Worm (Caenorhabditis elegans) whole organism, late embryonic: Measurements from ENCODE around the gene F35C11.2.

Source experiments
- C08G9.2 ChIP-seq: sonication (generic microtip); optimal IDR thresholded peaks from 2 replicates; lab custom pipeline; 2016; ENCODE audit warnings: mild to moderate bottlenecking, missing genetic modification characterization, moderate library complexity, missing compliant biosample characterization
- F13H6.1 ChIP-seq: sonication (generic microtip); optimal IDR thresholded peaks from 2 replicates; lab custom pipeline; 2016; ENCODE audit warnings: missing genetic modification characterization, missing compliant biosample characterization
- K09A11.1 ChIP-seq: sonication (generic microtip); optimal IDR thresholded peaks from 2 replicates; lab custom pipeline; 2017; ENCODE audit warnings: antibody characterized with exemption, mild to moderate bottlenecking, missing genetic modification characterization, missing compliant biosample characterization; ENCODE audit not compliant: insufficient read depth
- Y22D7AL.16 ChIP-seq: sonication (generic microtip); optimal IDR thresholded peaks from 2 replicates; lab custom pipeline; 2016; ENCODE audit warnings: missing genetic modification characterization, missing compliant biosample characterization
- ceh-14 ChIP-seq: sonication (generic microtip); optimal IDR thresholded peaks from 2 replicates; lab custom pipeline; 2016; ENCODE audit warnings: missing genotype, missing genetic modification characterization, missing compliant biosample characterization
- ceh-18 ChIP-seq: sonication (generic microtip); optimal IDR thresholded peaks from 2 replicates; lab custom pipeline; 2016; ENCODE audit warnings: missing genetic modification characterization, missing compliant biosample characterization
- ceh-2 ChIP-seq: sonication (generic microtip); optimal IDR thresholded peaks from 2 replicates; lab custom pipeline; 2016; ENCODE audit warnings: missing genotype, missing genetic modification characterization, missing compliant biosample characterization
- ceh-22 ChIP-seq: sonication (generic microtip); optimal IDR thresholded peaks from 2 replicates; lab custom pipeline; 2017; ENCODE audit warnings: missing biosample characterization, missing genetic modification characterization
- ceh-24 ChIP-seq: sonication (generic microtip); optimal IDR thresholded peaks from 2 replicates; lab custom pipeline; 2016; ENCODE audit warnings: mild to moderate bottlenecking, missing genetic modification characterization, missing compliant biosample characterization
- ceh-31 ChIP-seq: sonication (generic microtip); optimal IDR thresholded peaks from 2 replicates; lab custom pipeline; 2016; ENCODE audit warnings: missing genetic modification characterization, missing compliant biosample characterization
- ceh-45 ChIP-seq: fragments of 200-800 bp; sonication (Bioruptor generic); IDR thresholded peaks from 2 replicates; pipeline ENCODE4 v1.3.6; 2022; ENCODE audit warnings: missing genetic modification reagents, missing genetic modification characterization, missing compliant biosample characterization
- ceh-6 ChIP-seq: fragments of 200-800 bp; sonication (Bioruptor generic); optimal IDR thresholded peaks from 2 replicates; lab custom pipeline; 2018; ENCODE audit warnings: mild to moderate bottlenecking, missing genetic modification characterization, missing compliant biosample characterization
- ceh-9 ChIP-seq: sonication (generic microtip); optimal IDR thresholded peaks from 2 replicates; lab custom pipeline; 2016; ENCODE audit warnings: mild to moderate bottlenecking, missing genetic modification characterization, inconsistent platforms, missing compliant biosample characterization
- dmd-4 ChIP-seq: sonication (generic microtip); optimal IDR thresholded peaks from 2 replicates; lab custom pipeline; 2016; ENCODE audit warnings: borderline replicate concordance, missing genetic modification characterization, missing compliant biosample characterization
- elt-4 ChIP-seq: sonication (generic microtip); optimal IDR thresholded peaks from 2 replicates; lab custom pipeline; 2016; ENCODE audit warnings: missing genetic modification characterization, missing compliant biosample characterization
- ets-4 ChIP-seq: sonication (generic microtip); optimal IDR thresholded peaks from 2 replicates; lab custom pipeline; 2016; ENCODE audit warnings: missing genetic modification characterization, missing compliant biosample characterization
- fax-1 ChIP-seq: sonication (generic microtip); optimal IDR thresholded peaks from 2 replicates; lab custom pipeline; 2016; ENCODE audit warnings: missing genotype, missing genetic modification characterization, missing compliant biosample characterization
- fkh-10 ChIP-seq: fragments of 150-350 bp; optimal IDR thresholded peaks from 2 replicates; lab custom pipeline; 2014; ENCODE audit warnings: missing biosample characterization, missing genetic modification reagents, missing genetic modification characterization
- gmeb-2 ChIP-seq: sonication (generic microtip); optimal IDR thresholded peaks from 2 replicates; lab custom pipeline; 2016; ENCODE audit warnings: missing genetic modification characterization, inconsistent platforms, missing compliant biosample characterization
- hlh-13 ChIP-seq: fragments of 200-800 bp; sonication (Bioruptor generic); optimal IDR thresholded peaks from 2 replicates; lab custom pipeline; 2018; ENCODE audit warnings: mild to moderate bottlenecking, missing genetic modification characterization, missing compliant biosample characterization
- hlh-15 ChIP-seq: sonication (generic microtip); optimal IDR thresholded peaks from 2 replicates; lab custom pipeline; 2016; ENCODE audit warnings: missing genetic modification characterization, missing compliant biosample characterization
- hlh-30 ChIP-seq: sonication (generic microtip); optimal IDR thresholded peaks from 2 replicates; lab custom pipeline; 2017; ENCODE audit warnings: antibody characterized with exemption, missing genetic modification characterization, missing compliant biosample characterization; ENCODE audit not compliant: insufficient read depth
- hlh-6 ChIP-seq: sonication (generic microtip); optimal IDR thresholded peaks from 2 replicates; lab custom pipeline; 2016; ENCODE audit warnings: missing genotype, missing genetic modification characterization, missing compliant biosample characterization
- hlh-8 ChIP-seq: sonication (generic microtip); optimal IDR thresholded peaks from 2 replicates; lab custom pipeline; 2016; ENCODE audit warnings: missing genotype, missing genetic modification characterization, missing compliant biosample characterization
- lim-6 ChIP-seq: sonication (generic microtip); optimal IDR thresholded peaks from 2 replicates; lab custom pipeline; 2016; ENCODE audit warnings: missing genetic modification characterization, missing compliant biosample characterization
- mec-3 ChIP-seq: sonication (generic microtip); optimal IDR thresholded peaks from 2 replicates; lab custom pipeline; 2016; ENCODE audit warnings: borderline replicate concordance, missing genetic modification characterization, missing compliant biosample characterization
- nhr-11 ChIP-seq: fragments of 150-350 bp; optimal IDR thresholded peaks from 2 replicates; lab custom pipeline; 2014; ENCODE audit warnings: missing biosample characterization, missing genetic modification characterization
- npax-4 ChIP-seq: sonication (generic microtip); optimal IDR thresholded peaks from 2 replicates; lab custom pipeline; 2016; ENCODE audit warnings: missing genetic modification characterization, missing compliant biosample characterization
- odd-2 ChIP-seq: sonication (generic microtip); optimal IDR thresholded peaks from 2 replicates; lab custom pipeline; 2017; ENCODE audit warnings: antibody characterized with exemption, mild to moderate bottlenecking, missing genetic modification characterization, missing compliant biosample characterization
- pag-3 ChIP-seq: sonication (generic microtip); optimal IDR thresholded peaks from 2 replicates; lab custom pipeline; 2016; ENCODE audit warnings: missing compliant biosample characterization, missing genetic modification characterization, borderline replicate concordance
- pat-9 ChIP-seq: fragments of 200-800 bp; sonication (Bioruptor generic); optimal IDR thresholded peaks from 2 replicates; lab custom pipeline; 2018; ENCODE audit warnings: mild to moderate bottlenecking, missing genetic modification characterization, moderate library complexity, missing compliant biosample characterization
- pax-1 ChIP-seq: fragments of 150-350 bp; optimal IDR thresholded peaks from 2 replicates; lab custom pipeline; 2014; ENCODE audit warnings: missing biosample characterization, missing genetic modification characterization
- pha-4 ChIP-seq: fragments of 150-350 bp; optimal IDR thresholded peaks from 2 replicates; lab custom pipeline; 2018; ENCODE audit warnings: missing biosample characterization, missing genetic modification reagents, missing genetic modification characterization
- pqm-1 ChIP-seq: sonication (generic microtip); optimal IDR thresholded peaks from 2 replicates; lab custom pipeline; 2016; ENCODE audit warnings: missing genetic modification characterization, missing compliant biosample characterization
- pros-1 ChIP-seq: fragments of 150-350 bp; optimal IDR thresholded peaks from 2 replicates; lab custom pipeline; 2014; ENCODE audit warnings: missing biosample characterization, missing genetic modification reagents, missing genetic modification characterization
- ref-2 ChIP-seq: sonication (generic microtip); optimal IDR thresholded peaks from 2 replicates; lab custom pipeline; 2016; ENCODE audit warnings: missing genetic modification characterization, missing compliant biosample characterization
- sdc-2 ChIP-seq: sonication (generic microtip); optimal IDR thresholded peaks from 2 replicates; lab custom pipeline; 2016; ENCODE audit warnings: missing genotype, missing genetic modification characterization, missing compliant biosample characterization
- tbx-2 ChIP-seq: sonication (generic microtip); optimal IDR thresholded peaks from 2 replicates; lab custom pipeline; 2016; ENCODE audit warnings: missing genetic modification characterization, missing compliant biosample characterization
- tbx-7 ChIP-seq: sonication (generic microtip); optimal IDR thresholded peaks from 2 replicates; lab custom pipeline; 2016; ENCODE audit warnings: missing genotype, missing genetic modification characterization, missing compliant biosample characterization
- ttx-3 ChIP-seq: sonication (generic microtip); optimal IDR thresholded peaks from 2 replicates; lab custom pipeline; 2016; ENCODE audit warnings: missing genetic modification reagents, missing genetic modification characterization, missing compliant biosample characterization
- unc-42 ChIP-seq: sonication (generic microtip); optimal IDR thresholded peaks from 2 replicates; lab custom pipeline; 2016; ENCODE audit warnings: missing genotype, missing genetic modification characterization, missing compliant biosample characterization
- unc-55 ChIP-seq: sonication (generic microtip); optimal IDR thresholded peaks from 2 replicates; lab custom pipeline; 2017; ENCODE audit warnings: missing biosample characterization, missing genetic modification reagents, missing genetic modification characterization
- zip-5 ChIP-seq: sonication (generic microtip); optimal IDR thresholded peaks from 2 replicates; lab custom pipeline; 2016; ENCODE audit warnings: missing genetic modification characterization, missing compliant biosample characterization

Gene F35C11.2

ce11 chrII:8248745-8249144 lies at the start of gene F35C11.2, which contains the start of gene F35C11.4:
F35C11.2 (minus strand) TSS chrII:8248834.
F35C11.4 (plus strand) TSS chrII:8249004.
- TF ChIP-seq unc-42 (tag; lab: Kevin White, UChicago) = no peak
- TF ChIP-seq hlh-6 (tag; lab: Kevin White, UChicago) = no peak
- TF ChIP-seq ceh-6 (GFP tag; lab: Kevin White, UChicago) = no peak
- no peak for TF ChIP-seq pag-3 (tag; lab: Kevin White, UChicago)
- TF ChIP-seq pqm-1 = no peak
- no peak for TF ChIP-seq ceh-45 (GFP tag; lab: Robert Waterston, UW)
- TF ChIP-seq pros-1 = no peak
- no peak for TF ChIP-seq mec-3 (tag; lab: Kevin White, UChicago)
- no peak for TF ChIP-seq ceh-9 (tag; lab: Kevin White, UChicago)
- TF ChIP-seq hlh-30 (tag; lab: Kevin White, UChicago) = no peak
- TF ChIP-seq tbx-2 = no peak
- no peak for TF ChIP-seq ets-4 (tag; lab: Kevin White, UChicago)
- no peak for TF ChIP-seq elt-4 (tag; lab: Kevin White, UChicago)
- TF ChIP-seq lim-6 (tag; lab: Kevin White, UChicago) = no peak
- TF ChIP-seq odd-2 = no peak
- TF ChIP-seq fkh-10 (GFP tag; lab: Kevin White, UChicago) = no peak
- TF ChIP-seq ceh-2 (tag; lab: Kevin White, UChicago) = no peak

- TF ChIP-seq fax-1 (tag; lab: Kevin White, UChicago) (no peak), zip-5 (tag; lab: Kevin White, UChicago) (no peak), pros-1 (no peak), ceh-31 (tag; lab: Kevin White, UChicago) (no peak), pqm-1 (no peak), ceh-14 (no peak), pat-9 (tag; lab: Kevin White, UChicago) (no peak), F13H6.1 (no peak), nhr-11 (tag; lab: Kevin White, UChicago) (no peak), ceh-24 (tag; lab: Kevin White, UChicago) (no peak), hlh-30 (tag; lab: Kevin White, UChicago) (no peak), C08G9.2 (tag; lab: Kevin White, UChicago) (no peak), dmd-4 (tag; lab: Kevin White, UChicago) (no peak), ets-4 (tag; lab: Kevin White, UChicago) (no peak), sdc-2 (no peak), K09A11.1 (no peak), hlh-13 (GFP tag; lab: Kevin White, UChicago) (no peak), gmeb-2 (no peak), ref-2 (tag; lab: Kevin White, UChicago) (no peak)
- TF ChIP-seq, all 69 proteins: peak for 0
Measured at ce11 chrII:8295296-8295695, 46.7 kb upstream of the F35C11.2 start, which contains the start of gene nlp-55. nlp-55 (minus strand) TSS chrII:8295396.

ce11 chrII:8283158-8283717 lies 34.6 kb upstream of the F35C11.2 start, which contains the start of the genes nst-1 and cct-4:
nst-1 (minus strand) TSS chrII:8283208.
cct-4 (plus strand) TSS chrII:8283667.
- TF ChIP-seq ttx-3 (tag; lab: Kevin White, UChicago) (no peak), hlh-6 (tag; lab: Kevin White, UChicago) (no peak), unc-55 (GFP tag; lab: Kevin White, UChicago) (no peak), pha-4 (tag; lab: Kevin White, UChicago) (no peak), tbx-7 (tag; lab: Kevin White, UChicago) (no peak), Y22D7AL.16 (tag; lab: Kevin White, UChicago) (no peak), C08G9.2 (tag; lab: Kevin White, UChicago) (no peak), ceh-18 (tag; lab: Kevin White, UChicago) (no peak), pat-9 (tag; lab: Kevin White, UChicago) (no peak), hlh-8 (tag; lab: Kevin White, UChicago) (no peak), ceh-22 (tag; lab: Kevin White, UChicago) (no peak), pax-1 (tag; lab: Kevin White, UChicago) (no peak), hlh-15 (tag; lab: Kevin White, UChicago) (no peak), npax-4 (tag; lab: Kevin White, UChicago) (no peak), ceh-9 (tag; lab: Kevin White, UChicago) (no peak)
